Fruit fly (Drosophila melanogaster) whole organism, pupa: ENCODE measurements around the gene CG4287.

Source experiments
- CG10348 ChIP-seq: fragments of 200-800 bp; sonication (Bioruptor generic); IDR thresholded peaks from 2 replicates; pipeline ENCODE4 v1.3.6; 2022; ENCODE audit warnings: missing biosample characterization, missing genetic modification characterization
- CG12605 ChIP-seq: fragments of 200-800 bp; sonication (Bioruptor generic); IDR thresholded peaks from 2 replicates; pipeline ENCODE4 v1.3.6; 2022; ENCODE audit warnings: missing biosample characterization, missing genetic modification characterization
- CG13204 ChIP-seq: fragments of 200-800 bp; sonication (Bioruptor generic); optimal IDR thresholded peaks from 2 replicates; lab custom pipeline; 2018; ENCODE audit warnings: missing biosample characterization, mild to moderate bottlenecking, missing genetic modification characterization, moderate library complexity
- CG14655 ChIP-seq: fragments of 200-800 bp; sonication (Bioruptor generic); optimal IDR thresholded peaks from 3 replicates; lab custom pipeline; 2017; ENCODE audit warnings: mild to moderate bottlenecking, missing biosample characterization, missing genetic modification reagents, missing genetic modification characterization
- CG15710 ChIP-seq: fragments of 200-800 bp; sonication (Bioruptor generic); optimal IDR thresholded peaks from 2 replicates; lab custom pipeline; 2018; ENCODE audit warnings: missing biosample characterization, mild to moderate bottlenecking, missing genetic modification characterization, moderate library complexity
- CG17806 ChIP-seq: fragments of 200-800 bp; sonication (Bioruptor generic); optimal IDR thresholded peaks from 2 replicates; lab custom pipeline; 2018; ENCODE audit warnings: missing biosample characterization, mild to moderate bottlenecking, missing genetic modification characterization, moderate library complexity
- CG32121 ChIP-seq: fragments of 200-800 bp; sonication (Bioruptor generic); IDR thresholded peaks from 2 replicates; pipeline ENCODE4 v1.3.6; 2022; ENCODE audit warnings: missing biosample characterization, missing genetic modification characterization
- CG34367 ChIP-seq: fragments of 200-800 bp; sonication (Bioruptor generic); optimal IDR thresholded peaks from 2 replicates; lab custom pipeline; 2018; ENCODE audit warnings: missing biosample characterization, mild to moderate bottlenecking, missing genetic modification characterization
- CG4496 ChIP-seq: fragments of 200-800 bp; sonication (Bioruptor generic); IDR thresholded peaks from 3 replicates; pipeline ENCODE4 v1.3.6; 2022; ENCODE audit warnings: missing biosample characterization, missing genetic modification characterization
- CG8159 ChIP-seq: fragments of 200-800 bp; sonication (Bioruptor generic); optimal IDR thresholded peaks from 3 replicates; lab custom pipeline; 2018; ENCODE audit warnings: missing biosample characterization, mild to moderate bottlenecking, missing genetic modification characterization, moderate library complexity
- CG8301 ChIP-seq: fragments of 200-800 bp; sonication (Bioruptor generic); optimal IDR thresholded peaks from 2 replicates; lab custom pipeline; 2018; ENCODE audit warnings: missing biosample characterization, mild to moderate bottlenecking, missing genetic modification characterization
- CG9948 ChIP-seq: fragments of 200-800 bp; sonication (Bioruptor generic); optimal IDR thresholded peaks from 2 replicates; lab custom pipeline; 2018; ENCODE audit warnings: missing biosample characterization, mild to moderate bottlenecking, missing genetic modification characterization, moderate library complexity
- D1 ChIP-seq: fragments of 200-800 bp; sonication (Bioruptor generic); optimal IDR thresholded peaks from 2 replicates; lab custom pipeline; 2018; ENCODE audit warnings: missing biosample characterization, mild to moderate bottlenecking, missing genetic modification characterization, moderate library complexity
- EcR ChIP-seq: fragments of 200-800 bp; sonication (Bioruptor generic); optimal IDR thresholded peaks from 3 replicates; lab custom pipeline; 2019; ENCODE audit warnings: missing biosample characterization, missing genetic modification characterization, mild to moderate bottlenecking, moderate library complexity, missing genetic modification reagents
- Ets98B ChIP-seq: fragments of 200-800 bp; sonication (Bioruptor generic); IDR thresholded peaks from 2 replicates; pipeline ENCODE4 v1.3.6; 2022; ENCODE audit warnings: missing biosample characterization, missing genetic modification characterization
- Pif1A ChIP-seq: fragments of 200-800 bp; sonication (Bioruptor generic); optimal IDR thresholded peaks from 3 replicates; lab custom pipeline; 2016; ENCODE audit warnings: missing biosample characterization, missing genetic modification characterization
- Pif1B ChIP-seq: fragments of 200-800 bp; sonication (Bioruptor generic); optimal IDR thresholded peaks from 3 replicates; lab custom pipeline; 2016; ENCODE audit warnings: missing biosample characterization, missing genetic modification characterization
- Snoo ChIP-seq: fragments of 200-800 bp; sonication (Bioruptor generic); optimal IDR thresholded peaks from 3 replicates; lab custom pipeline; 2017; ENCODE audit warnings: missing biosample characterization, mild to moderate bottlenecking, missing genetic modification characterization, inconsistent platforms
- fd96Ca ChIP-seq: fragments of 200-800 bp; sonication (Bioruptor generic); IDR thresholded peaks from 3 replicates; pipeline ENCODE4 v1.3.6; 2022; ENCODE audit warnings: missing biosample characterization, missing genetic modification characterization
- gl ChIP-seq: fragments of 200-800 bp; sonication (Bioruptor generic); optimal IDR thresholded peaks from 2 replicates; lab custom pipeline; 2018; ENCODE audit warnings: missing biosample characterization, mild to moderate bottlenecking, missing genetic modification characterization
- rn ChIP-seq: fragments of 200-800 bp; sonication (Bioruptor generic); IDR thresholded peaks from 2 replicates; pipeline ENCODE4 v1.3.6; 2022; ENCODE audit warnings: missing biosample characterization, missing genetic modification characterization

CG4287 gene

dm6 chr3R:15984483-15985118 lies 20.9 kb upstream of the CG4287 start:
- TF ChIP-seq Pif1B (GFP tag; lab: Kevin White, UChicago), result peak; percentile 35
- peak; percentile 71 for TF ChIP-seq Snoo (tag; lab: Kevin White, UChicago)
- peak; percentile 59 for TF ChIP-seq CG13204
- peak; percentile 76 for TF ChIP-seq CG17806
- peak; percentile 84 for TF ChIP-seq CG15710
- TF ChIP-seq CG8301 (tag; lab: Kevin White, UChicago), result peak; percentile 84
- peak; percentile 69 for TF ChIP-seq Pif1A
- peak; percentile 84 for TF ChIP-seq gl (tag; lab: Kevin White, UChicago)
- peak; percentile 91 for TF ChIP-seq EcR (GFP tag; lab: Kevin White, UChicago)
- TF ChIP-seq rn (GFP tag; lab: Robert Waterston, UW), result peak; percentile 58; the same call in 1 of the 2 replicates
- peak; percentile 73 for TF ChIP-seq CG32121 (GFP tag; lab: Robert Waterston, UW)
- peak; percentile 66 for TF ChIP-seq Ets98B (GFP tag; lab: Robert Waterston, UW)
- TF ChIP-seq CG10348 (GFP tag; lab: Robert Waterston, UW), result no peak
- peak; percentile 79 for TF ChIP-seq CG34367 (tag; lab: Kevin White, UChicago)
- peak; percentile 34 for TF ChIP-seq D1
- TF ChIP-seq CG8159 (tag; lab: Kevin White, UChicago), result peak; percentile 90
- peak; percentile 82 for TF ChIP-seq CG14655 (GFP tag; lab: Kevin White, UChicago)
- peak; percentile 67; the same call in 2 of the 3 replicates for TF ChIP-seq fd96Ca
- TF ChIP-seq CG4496, result peak; percentile 72
- peak; percentile 76 for TF ChIP-seq CG9948 (tag; lab: Kevin White, UChicago)
- TF ChIP-seq CG12605 (GFP tag; lab: Robert Waterston, UW), result no peak; the same call in 1 of the 2 replicates

dm6 chr3R:15983541-15984229 lies 20.0 kb upstream of the CG4287 start:
- TF ChIP-seq Snoo (tag; lab: Kevin White, UChicago) (no peak), Pif1A (no peak), rn (GFP tag; lab: Robert Waterston, UW) (no peak), CG32121 (GFP tag; lab: Robert Waterston, UW) (no peak), CG8301 (tag; lab: Kevin White, UChicago) (no peak), gl (tag; lab: Kevin White, UChicago) (no peak), CG34367 (tag; lab: Kevin White, UChicago) (no peak), CG15710 (no peak), EcR (GFP tag; lab: Kevin White, UChicago) (no peak), CG17806 (no peak), CG12605 (GFP tag; lab: Robert Waterston, UW) (no peak), CG4496 (no peak), CG13204 (no peak)

DNA sequence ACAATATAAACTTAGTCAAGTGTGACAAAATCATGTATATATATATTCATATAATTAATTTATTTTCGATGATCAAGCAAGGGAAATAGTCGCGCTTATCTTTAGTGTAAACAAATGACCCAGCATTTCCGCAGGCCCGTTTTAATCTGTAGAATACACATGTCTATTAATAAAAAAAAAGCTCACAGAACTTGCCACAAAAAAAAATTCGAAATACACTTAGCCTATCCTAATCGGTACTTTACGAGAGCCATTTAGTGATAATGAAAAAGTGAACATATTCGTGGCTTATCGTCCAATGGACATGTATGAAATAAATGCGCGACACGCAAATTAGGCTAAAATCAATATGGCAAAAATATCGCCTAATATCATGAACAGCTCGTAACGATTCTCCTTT lies 11.5 kb upstream of the CG4287 start:
- no peak for TF ChIP-seq Snoo (tag; lab: Kevin White, UChicago)
- TF ChIP-seq D1, result no peak

dm6 chr3R:15974235-15974634 lies 10.6 kb upstream of the CG4287 start:
- TF ChIP-seq gl (tag; lab: Kevin White, UChicago), result peak; percentile 37
- TF ChIP-seq rn (GFP tag; lab: Robert Waterston, UW), result no peak
- peak; percentile 71 for TF ChIP-seq Snoo (tag; lab: Kevin White, UChicago)
- peak; percentile 79 for TF ChIP-seq CG9948 (tag; lab: Kevin White, UChicago)
- TF ChIP-seq Pif1B (GFP tag; lab: Kevin White, UChicago), result peak; percentile 75
- peak; percentile 87 for TF ChIP-seq CG8301 (tag; lab: Kevin White, UChicago)
- TF ChIP-seq CG10348 (GFP tag; lab: Robert Waterston, UW), result no peak
- no peak for TF ChIP-seq CG4496
- peak; percentile 74 for TF ChIP-seq CG17806
- peak; percentile 68 for TF ChIP-seq CG34367 (tag; lab: Kevin White, UChicago)
- no peak for TF ChIP-seq fd96Ca
- no peak for TF ChIP-seq CG8159 (tag; lab: Kevin White, UChicago)
- TF ChIP-seq Pif1A, result peak; percentile 86
- TF ChIP-seq D1, result no peak
- no peak for TF ChIP-seq CG12605 (GFP tag; lab: Robert Waterston, UW)
- TF ChIP-seq CG32121 (GFP tag; lab: Robert Waterston, UW), result no peak
- peak; percentile 64 for TF ChIP-seq CG13204
- no peak for TF ChIP-seq EcR (GFP tag; lab: Kevin White, UChicago)
- TF ChIP-seq CG15710, result peak; percentile 76
- no peak for TF ChIP-seq Ets98B (GFP tag; lab: Robert Waterston, UW)
- TF ChIP-seq CG14655 (GFP tag; lab: Kevin White, UChicago), result peak; percentile 83

DNA sequence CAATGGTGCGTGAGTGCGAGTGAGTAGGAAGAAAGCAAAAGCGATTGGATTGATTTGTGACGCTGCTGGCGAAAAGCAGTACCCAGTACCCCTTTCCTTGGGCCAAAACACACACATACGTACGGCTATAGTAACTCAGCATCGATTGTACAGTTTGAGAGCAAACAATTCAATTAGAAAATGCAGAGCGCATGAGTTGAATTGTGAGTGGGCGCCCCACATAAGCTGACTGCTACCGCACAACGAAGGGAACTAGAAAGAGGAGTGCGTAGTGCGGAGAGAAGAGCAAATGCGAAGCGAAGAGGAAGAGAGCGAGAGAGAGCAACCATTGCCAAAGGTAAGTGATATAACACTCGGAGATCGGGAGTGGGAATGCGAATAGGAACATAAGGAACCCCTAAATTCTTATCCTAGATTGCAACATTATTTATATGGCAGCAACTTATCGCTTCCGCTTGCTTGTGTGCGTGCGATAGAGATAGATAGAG lies 9.9 kb upstream of the CG4287 start:
- TF ChIP-seq Ets98B (GFP tag; lab: Robert Waterston, UW), result no peak
- no peak for TF ChIP-seq CG4496
- TF ChIP-seq CG14655 (GFP tag; lab: Kevin White, UChicago), result peak; percentile 24
- TF ChIP-seq rn (GFP tag; lab: Robert Waterston, UW), result no peak
- no peak for TF ChIP-seq gl (tag; lab: Kevin White, UChicago)
- TF ChIP-seq, all 21 proteins: peak for 1
